Fruit fly (Drosophila melanogaster): ENCODE measurements around the gene Sox21b.
A peak's percentile ranks its signal among the peaks of the same experiment; 100 is the strongest.

Gene Sox21b

DNA sequence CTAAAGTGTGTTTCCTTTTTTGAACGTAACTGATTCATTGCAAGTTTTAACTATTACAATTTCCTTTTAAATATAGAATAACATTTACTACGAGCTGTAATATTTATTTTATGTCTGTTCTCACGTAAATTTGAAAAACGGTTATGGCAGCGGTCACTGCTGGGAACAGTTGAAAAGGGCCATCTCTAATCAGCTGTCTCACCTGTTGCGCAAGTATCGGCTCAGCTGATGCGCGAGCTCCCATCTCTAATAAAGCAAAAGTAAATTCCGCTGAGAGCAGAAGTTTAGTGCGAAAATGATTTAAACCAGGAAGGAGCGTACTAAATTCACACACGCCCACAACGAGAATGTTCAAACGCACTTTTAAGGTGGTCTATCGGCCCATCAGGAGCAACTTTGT lies 59.5 kb downstream of the Sox21b start, which contains the start of gene Pex1:
Gene Pex1, plus strand, starts transcription at position 272 of the 400 bp plus-strand sequence.
- TF ChIP-seq CG5204 (GFP tag; optimal IDR thresholded peaks at IDR 0.05) (no peak), tj (GFP tag; optimal IDR thresholded peaks at IDR 0.05) (peak; percentile 60), CG33017 (tag; optimal IDR thresholded peaks at IDR 0.05) (no peak), Mnt (GFP tag; optimal IDR thresholded peaks at IDR 0.05) (no peak), CG7045 (GFP tag; optimal IDR thresholded peaks at IDR 0.05) (no peak), Clk (GFP tag; optimal IDR thresholded peaks at IDR 0.05) (no peak), Hr96 (GFP tag; optimal IDR thresholded peaks at IDR 0.05) (no peak), ovo (GFP tag; optimal IDR thresholded peaks at IDR 0.05) (no peak), bab1 (GFP tag; optimal IDR thresholded peaks at IDR 0.05) (peak; percentile 63), cnc (optimal IDR thresholded peaks at IDR 0.05) (no peak), CG1620 (GFP tag; optimal IDR thresholded peaks at IDR 0.05) (no peak)

DNA sequence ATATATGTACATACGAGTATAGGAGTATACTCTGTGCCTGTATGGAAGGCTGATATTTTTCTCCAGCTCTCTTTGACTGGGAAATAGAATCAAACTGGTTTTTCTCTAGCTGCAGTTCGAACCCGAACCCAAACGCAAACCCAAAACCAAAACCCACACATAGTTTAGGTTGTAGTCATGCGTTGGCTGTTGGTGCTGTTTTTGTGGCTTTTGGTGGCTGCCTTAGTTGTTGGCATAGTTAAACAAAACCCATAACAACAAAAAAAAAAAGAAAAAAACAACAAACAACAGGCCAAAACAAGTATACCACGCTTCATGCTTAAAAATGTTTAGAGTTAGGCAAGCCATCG lies 67.1 kb downstream of the Sox21b start:
- TF ChIP-seq ovo (GFP tag; optimal IDR thresholded peaks at IDR 0.05), result no peak
- no peak for TF ChIP-seq CG7101 (tag; optimal IDR thresholded peaks at IDR 0.05)
- TF ChIP-seq cic (GFP tag; optimal IDR thresholded peaks at IDR 0.05), result no peak
- TF ChIP-seq CG5204 (GFP tag; optimal IDR thresholded peaks at IDR 0.05), result no peak
- TF ChIP-seq cnc (optimal IDR thresholded peaks at IDR 0.05), result no peak
- TF ChIP-seq bab1 (GFP tag; optimal IDR thresholded peaks at IDR 0.05), result no peak
- no peak for TF ChIP-seq CG7045 (GFP tag; optimal IDR thresholded peaks at IDR 0.05)

DNA sequence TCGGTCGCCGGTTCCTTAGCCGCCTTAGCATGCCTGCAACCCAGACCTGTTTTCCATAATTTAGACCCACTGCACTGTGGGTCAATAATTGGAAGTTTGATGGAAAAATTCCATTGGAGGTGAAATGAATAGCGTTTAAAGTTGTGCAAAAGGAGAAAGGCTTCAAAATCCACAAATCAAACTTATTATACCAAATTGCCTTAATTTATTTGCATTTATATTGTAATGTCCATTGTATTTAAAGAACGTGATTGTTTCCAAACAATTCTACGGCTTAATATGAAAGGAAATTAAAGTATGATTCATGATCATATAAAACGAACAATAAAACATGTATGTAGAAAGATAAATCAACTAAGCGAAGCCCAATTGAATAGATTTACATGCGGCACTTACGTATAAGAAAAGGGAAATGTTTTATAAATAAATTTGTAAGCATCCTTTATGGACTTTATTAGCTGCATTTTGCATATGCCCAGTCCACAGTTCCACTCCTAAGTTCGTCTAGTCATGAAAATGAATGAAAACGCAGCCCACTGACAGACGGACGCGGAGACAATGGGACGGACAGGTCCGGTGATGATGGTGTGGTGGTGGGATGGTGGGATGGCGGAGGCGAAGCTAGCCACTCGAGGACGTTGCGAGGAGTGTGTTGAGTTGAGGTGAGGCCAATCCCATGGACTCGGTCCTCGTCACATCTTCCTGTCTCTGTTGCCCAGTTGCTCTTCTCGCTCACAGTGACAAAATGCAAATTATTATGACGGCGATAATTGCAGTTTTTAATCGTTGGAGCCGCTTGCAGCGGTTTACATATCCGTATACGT lies 67.7 kb downstream of the Sox21b start:
- TF ChIP-seq CG11617 (GFP tag; optimal IDR thresholded peaks at IDR 0.05), result no peak
- TF ChIP-seq Mnt (GFP tag; optimal IDR thresholded peaks at IDR 0.05), result no peak
- TF ChIP-seq CG7045 (GFP tag; optimal IDR thresholded peaks at IDR 0.05), result no peak
- no peak for TF ChIP-seq cic (GFP tag; optimal IDR thresholded peaks at IDR 0.05)
- TF ChIP-seq CG12768 (GFP tag; optimal IDR thresholded peaks at IDR 0.05), result no peak
- TF ChIP-seq CG5204 (GFP tag; optimal IDR thresholded peaks at IDR 0.05), result no peak
- TF ChIP-seq cnc (optimal IDR thresholded peaks at IDR 0.05), result no peak
- no peak for TF ChIP-seq Clk (GFP tag; optimal IDR thresholded peaks at IDR 0.05)
- no peak for TF ChIP-seq Hr96 (GFP tag; optimal IDR thresholded peaks at IDR 0.05)
- no peak for TF ChIP-seq tj (GFP tag; optimal IDR thresholded peaks at IDR 0.05)

DNA sequence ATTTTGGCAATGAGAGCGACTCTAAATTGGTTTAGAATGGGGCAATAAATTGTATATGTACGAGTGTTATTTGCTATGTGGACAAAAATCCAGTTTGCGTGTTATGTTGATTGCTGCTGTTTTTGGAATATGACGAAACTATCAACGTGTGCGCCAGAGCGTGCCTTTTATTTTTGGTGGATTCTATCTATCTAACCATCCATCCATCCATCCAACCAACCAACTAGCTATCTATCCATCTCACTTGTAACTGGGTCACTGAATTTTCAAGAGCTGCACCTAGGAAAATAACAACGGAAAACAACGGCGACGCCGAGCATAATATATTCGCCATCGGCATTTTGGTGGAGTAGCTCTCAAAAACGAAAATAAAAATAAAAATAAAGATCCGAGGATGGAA lies 68.4 kb downstream of the Sox21b start:
- TF ChIP-seq CG5204 (GFP tag; optimal IDR thresholded peaks at IDR 0.05) (no peak), cic (GFP tag; optimal IDR thresholded peaks at IDR 0.05) (no peak), CG1620 (GFP tag; optimal IDR thresholded peaks at IDR 0.05) (no peak), CG14711 (tag; optimal IDR thresholded peaks at IDR 0.05) (no peak), CG11617 (GFP tag; optimal IDR thresholded peaks at IDR 0.05) (no peak), Crg-1 (GFP tag; optimal IDR thresholded peaks at IDR 0.05) (no peak), ovo (GFP tag; optimal IDR thresholded peaks at IDR 0.05) (no peak), Hr96 (GFP tag; optimal IDR thresholded peaks at IDR 0.05) (no peak), Mnt (GFP tag; optimal IDR thresholded peaks at IDR 0.05) (no peak), CG33017 (tag; optimal IDR thresholded peaks at IDR 0.05) (no peak), Clk (GFP tag; optimal IDR thresholded peaks at IDR 0.05) (no peak), CG12768 (GFP tag; optimal IDR thresholded peaks at IDR 0.05) (no peak), CG7101 (tag; optimal IDR thresholded peaks at IDR 0.05) (no peak), cnc (optimal IDR thresholded peaks at IDR 0.05) (no peak)

Data from whole organism, adult.